Fruit fly (Drosophila melanogaster) whole organism, embryonic: ENCODE measurements around the gene Pmm2.
A peak's percentile ranks its signal among the peaks of the same experiment; 100 is the strongest.

ENCODE experiments used
- ATbp ChIP-seq: fragments of 200-800 bp; sonication (Bioruptor generic); optimal IDR thresholded peaks from 2 replicates; lab custom pipeline; 2017; ENCODE audit warnings: missing biosample characterization, mild to moderate bottlenecking, missing genetic modification characterization, missing genetic modification reagents
- CG10209 ChIP-seq: fragments of 200-800 bp; sonication (Bioruptor generic); optimal IDR thresholded peaks from 3 replicates; lab custom pipeline; 2017; ENCODE audit warnings: missing biosample characterization, mild to moderate bottlenecking, missing genetic modification characterization, missing genetic modification reagents
- CG11085 ChIP-seq: fragments of 200-800 bp; sonication (Bioruptor generic); IDR thresholded peaks from 2 replicates; pipeline ENCODE4 v1.3.6; 2022; ENCODE audit warnings: missing biosample characterization, missing genetic modification characterization
- CG12104 ChIP-seq: fragments of 200-800 bp; sonication (Bioruptor generic); optimal IDR thresholded peaks from 3 replicates; lab custom pipeline; 2016; ENCODE audit warnings: missing biosample characterization, missing genetic modification characterization
- CG13123 ChIP-seq: fragments of 200-800 bp; sonication (Bioruptor generic); optimal IDR thresholded peaks from 2 replicates; lab custom pipeline; 2016; ENCODE audit warnings: missing biosample characterization, missing genetic modification characterization
- CG13624 ChIP-seq: fragments of 200-800 bp; sonication (Bioruptor generic); optimal IDR thresholded peaks from 2 replicates; lab custom pipeline; 2016; ENCODE audit warnings: missing biosample characterization, missing genetic modification characterization
- CG13894 ChIP-seq: fragments of 200-800 bp; sonication (Bioruptor generic); optimal IDR thresholded peaks from 3 replicates; lab custom pipeline; 2018; ENCODE audit warnings: missing biosample characterization, mild to moderate bottlenecking, missing genetic modification characterization, moderate library complexity
- CG15269 ChIP-seq: fragments of 200-800 bp; sonication (Bioruptor generic); optimal IDR thresholded peaks from 2 replicates; lab custom pipeline; 2018; ENCODE audit warnings: missing biosample characterization, mild to moderate bottlenecking, missing genetic modification characterization, moderate library complexity
- CG15514 ChIP-seq: fragments of 200-800 bp; sonication (Bioruptor generic); optimal IDR thresholded peaks from 3 replicates; lab custom pipeline; 2017; ENCODE audit warnings: missing biosample characterization, missing genetic modification characterization, mild to moderate bottlenecking, moderate library complexity, missing genetic modification reagents
- CG15696 ChIP-seq: fragments of 200-800 bp; sonication (Bioruptor generic); optimal IDR thresholded peaks from 2 replicates; lab custom pipeline; 2019; ENCODE audit warnings: missing biosample characterization, mild to moderate bottlenecking, missing genetic modification characterization, moderate library complexity
- CG17385 ChIP-seq: fragments of 200-800 bp; sonication (Bioruptor generic); optimal IDR thresholded peaks from 3 replicates; lab custom pipeline; 2018; ENCODE audit warnings: missing biosample characterization, mild to moderate bottlenecking, missing genetic modification characterization
- CG1792 ChIP-seq: fragments of 200-800 bp; sonication (Bioruptor generic); optimal IDR thresholded peaks from 2 replicates; lab custom pipeline; 2016; ENCODE audit warnings: missing biosample characterization, missing genetic modification characterization
- CG2202 ChIP-seq: fragments of 200-800 bp; sonication (Bioruptor generic); optimal IDR thresholded peaks from 2 replicates; lab custom pipeline; 2018; ENCODE audit warnings: missing biosample characterization, mild to moderate bottlenecking, missing genetic modification characterization
- CG30431 ChIP-seq: fragments of 200-800 bp; sonication (Bioruptor generic); optimal IDR thresholded peaks from 2 replicates; lab custom pipeline; 2017; ENCODE audit warnings: missing biosample characterization, missing genetic modification characterization
- CG33213 ChIP-seq: fragments of 200-800 bp; sonication (Bioruptor generic); optimal IDR thresholded peaks from 3 replicates; lab custom pipeline; 2016; ENCODE audit warnings: missing biosample characterization, missing genetic modification characterization
- CG6854 ChIP-seq: fragments of 200-800 bp; sonication (Bioruptor generic); optimal IDR thresholded peaks from 3 replicates; lab custom pipeline; 2017; ENCODE audit warnings: missing biosample characterization, mild to moderate bottlenecking, missing genetic modification characterization
- CG7928 ChIP-seq: fragments of 200-800 bp; sonication (Bioruptor generic); optimal IDR thresholded peaks from 2 replicates; lab custom pipeline; 2017; ENCODE audit warnings: missing biosample characterization, mild to moderate bottlenecking, missing genetic modification characterization
- CHES-1-like ChIP-seq: fragments of 200-800 bp; sonication (Bioruptor generic); optimal IDR thresholded peaks from 2 replicates; lab custom pipeline; 2016; ENCODE audit warnings: missing biosample characterization, missing genetic modification characterization
- CkIIα-i1 ChIP-seq: fragments of 200-800 bp; sonication (Bioruptor generic); IDR thresholded peaks from 2 replicates; pipeline ENCODE4 v1.3.6; 2022; ENCODE audit warnings: missing biosample characterization, missing genetic modification characterization
- D19A ChIP-seq: fragments of 200-800 bp; optimal IDR thresholded peaks from 3 replicates; lab custom pipeline; 2019; ENCODE audit warnings: missing biosample characterization, mild to moderate bottlenecking, missing genetic modification characterization, moderate library complexity
- Doc3 ChIP-seq: fragments of 200-800 bp; sonication (Bioruptor generic); IDR thresholded peaks from 3 replicates; pipeline ENCODE4 v1.3.6; 2022; ENCODE audit warnings: missing biosample characterization, missing genetic modification characterization; ENCODE audit not compliant: partially characterized antibody
- Dp ChIP-seq: fragments of 200-800 bp; sonication (Bioruptor generic); optimal IDR thresholded peaks from 2 replicates; lab custom pipeline; 2018; ENCODE audit warnings: missing biosample characterization, mild to moderate bottlenecking, missing genetic modification characterization, moderate library complexity
- Hand ChIP-seq: fragments of 200-800 bp; sonication (Bioruptor generic); optimal IDR thresholded peaks from 2 replicates; lab custom pipeline; 2017; ENCODE audit warnings: mild to moderate bottlenecking, missing biosample characterization, missing genetic modification reagents, missing genetic modification characterization
- Hr39 ChIP-seq: fragments of >200 bp; optimal IDR thresholded peaks from 2 replicates; lab custom pipeline; 2017
- Myb ChIP-seq: fragments of 200-800 bp; sonication (Bioruptor generic); optimal IDR thresholded peaks from 2 replicates; lab custom pipeline; 2016; ENCODE audit warnings: missing biosample characterization, missing genetic modification characterization
- Neu2 ChIP-seq: fragments of 200-800 bp; sonication (Bioruptor generic); optimal IDR thresholded peaks from 3 replicates; lab custom pipeline; 2016; ENCODE audit warnings: missing biosample characterization, missing genetic modification characterization, borderline replicate concordance
- Nf-YA ChIP-seq: fragments of 200-800 bp; sonication (Bioruptor generic); IDR thresholded peaks from 2 replicates; pipeline ENCODE4 v1.3.6; 2022; ENCODE audit warnings: missing biosample characterization, missing genetic modification characterization
- Sry-δ ChIP-seq: fragments of 200-800 bp; sonication (Bioruptor generic); optimal IDR thresholded peaks from 2 replicates; lab custom pipeline; 2016; ENCODE audit warnings: missing biosample characterization, missing genetic modification characterization
- Ssrp ChIP-seq: fragments of 200-800 bp; sonication (Bioruptor generic); optimal IDR thresholded peaks from 2 replicates; lab custom pipeline; 2018; ENCODE audit warnings: missing biosample characterization, mild to moderate bottlenecking, missing genetic modification characterization, moderate library complexity
- Usf ChIP-seq: fragments of 200-800 bp; sonication (Bioruptor generic); optimal IDR thresholded peaks from 2 replicates; lab custom pipeline; 2017; ENCODE audit warnings: missing genotype, missing biosample characterization, missing genetic modification characterization
- ase ChIP-seq: fragments of 200-800 bp; sonication (Bioruptor generic); IDR thresholded peaks from 3 replicates; pipeline ENCODE4 v1.3.6; 2022; ENCODE audit warnings: missing biosample characterization, missing genetic modification characterization
- bigmax ChIP-seq: fragments of 200-800 bp; sonication (Bioruptor generic); optimal IDR thresholded peaks from 2 replicates; lab custom pipeline; 2018; ENCODE audit warnings: missing biosample characterization, mild to moderate bottlenecking, missing genetic modification characterization
- btn ChIP-seq: fragments of 200-800 bp; sonication (Bioruptor generic); optimal IDR thresholded peaks from 2 replicates; lab custom pipeline; 2016; ENCODE audit warnings: missing biosample characterization, missing genetic modification characterization
- cad ChIP-seq: fragments of >200 bp; optimal IDR thresholded peaks from 2 replicates; lab custom pipeline; 2017; ENCODE audit warnings: missing biosample characterization, missing genetic modification characterization
- cato ChIP-seq: fragments of 200-800 bp; sonication (Bioruptor generic); optimal IDR thresholded peaks from 2 replicates; lab custom pipeline; 2016; ENCODE audit warnings: missing biosample characterization, missing genetic modification characterization, borderline replicate concordance
- ci ChIP-seq: fragments of 200-800 bp; sonication (Bioruptor generic); IDR thresholded peaks from 3 replicates; pipeline ENCODE4 v1.3.6; 2022; ENCODE audit warnings: missing biosample characterization, missing genetic modification characterization
- da ChIP-seq: fragments of 200-800 bp; sonication (Bioruptor generic); optimal IDR thresholded peaks from 2 replicates; lab custom pipeline; 2016; ENCODE audit warnings: missing biosample characterization, missing genetic modification characterization
- dan ChIP-seq: fragments of 200-800 bp; sonication (Bioruptor generic); IDR thresholded peaks from 2 replicates; pipeline ENCODE4 v1.3.6; 2022; ENCODE audit warnings: missing biosample characterization, missing genetic modification characterization
- gsb-n ChIP-seq: fragments of 200-800 bp; sonication (Bioruptor generic); optimal IDR thresholded peaks from 3 replicates; lab custom pipeline; 2018; ENCODE audit warnings: missing biosample characterization, mild to moderate bottlenecking, missing genetic modification characterization
- kni ChIP-seq: fragments of 200-800 bp; sonication (Bioruptor generic); optimal IDR thresholded peaks from 3 replicates; lab custom pipeline; 2017; ENCODE audit warnings: mild to moderate bottlenecking, missing biosample characterization, missing genetic modification reagents, missing genetic modification characterization
- odd ChIP-seq: fragments of 200-800 bp; sonication (Bioruptor generic); optimal IDR thresholded peaks from 2 replicates; lab custom pipeline; 2017; ENCODE audit warnings: missing biosample characterization, mild to moderate bottlenecking, missing genetic modification characterization
- onecut ChIP-seq: fragments of 200-800 bp; sonication (Bioruptor generic); IDR thresholded peaks from 2 replicates; pipeline ENCODE4 v1.3.6; 2022; ENCODE audit warnings: missing biosample characterization, missing genetic modification characterization
- otp ChIP-seq: fragments of 200-800 bp; sonication (Bioruptor generic); IDR thresholded peaks from 3 replicates; pipeline ENCODE4, ENCODE4 v1.3.6; 2022; ENCODE audit warnings: missing biosample characterization, missing genetic modification characterization
- pho ChIP-seq: fragments of 200-800 bp; sonication (Bioruptor generic); optimal IDR thresholded peaks from 2 replicates; lab custom pipeline; 2016; ENCODE audit warnings: missing biosample characterization, missing genetic modification characterization
- prd ChIP-seq, 3 experiments: fragments of >200 bp in 2 of 3; fragments of 200-800 bp in 1 of 3; sonication (Bioruptor generic) in 1 of 3; optimal IDR thresholded peaks in 2 of 3; IDR thresholded peaks in 1 of 3; 2 replicates in 2 of 3; 3 replicates in 1 of 3; pipeline versions ENCODE4 v1.3.6 to Lab custom; 2017 to 2022; ENCODE audit warnings: missing biosample characterization in 1 of 3, missing genetic modification characterization in 1 of 3
- psq ChIP-seq: fragments of 200-800 bp; sonication (Bioruptor generic); optimal IDR thresholded peaks from 2 replicates; lab custom pipeline; 2017; ENCODE audit warnings: missing biosample characterization, missing genetic modification characterization
- so ChIP-seq: fragments of 200-800 bp; sonication (Bioruptor generic); IDR thresholded peaks from 3 replicates; pipeline ENCODE4 v1.3.6; 2022; ENCODE audit warnings: missing biosample characterization, missing genetic modification characterization
- stc ChIP-seq: fragments of 200-800 bp; sonication (Bioruptor generic); IDR thresholded peaks from 2 replicates; pipeline ENCODE4 v1.3.6; 2022; ENCODE audit warnings: missing biosample characterization, missing genetic modification characterization
- unpg ChIP-seq: fragments of 200-800 bp; sonication (Bioruptor generic); optimal IDR thresholded peaks from 3 replicates; lab custom pipeline; 2018; ENCODE audit warnings: missing biosample characterization, mild to moderate bottlenecking, missing genetic modification characterization, moderate library complexity
- wor ChIP-seq: fragments of 200-800 bp; sonication (Bioruptor generic); IDR thresholded peaks from 2 replicates; pipeline ENCODE4 v1.3.6; 2022; ENCODE audit warnings: missing biosample characterization, missing genetic modification characterization
- yki ChIP-seq: fragments of >200 bp; optimal IDR thresholded peaks from 3 replicates; lab custom pipeline; 2018

Pmm2 gene

dm6 chr3L:12514762-12515215 lies 19.6 kb upstream of the Pmm2 start, which contains the start of the genes sti and tral (continued):
- TF ChIP-seq dan (GFP tag; lab: Robert Waterston, UW): no peak
- TF ChIP-seq Neu2 (GFP tag; lab: Kevin White, UChicago): peak; percentile 69
- TF ChIP-seq psq (GFP tag; lab: Kevin White, UChicago): peak; percentile 74
- peak; percentile 46 for TF ChIP-seq onecut (GFP tag; lab: Robert Waterston, UW)
- TF ChIP-seq CG33213 (GFP tag; lab: Kevin White, UChicago): peak; percentile 89
- peak; percentile 64 for TF ChIP-seq stc (GFP tag; lab: Robert Waterston, UW)
- TF ChIP-seq Myb (GFP tag; lab: Kevin White, UChicago): peak; percentile 93
- peak; percentile 88 for TF ChIP-seq CG13123 (GFP tag; lab: Kevin White, UChicago)
- peak; percentile 74 for TF ChIP-seq btn (GFP tag; lab: Kevin White, UChicago)
- peak; percentile 55 for TF ChIP-seq Hr39
- TF ChIP-seq ATbp (GFP tag; lab: Kevin White, UChicago): peak; percentile 60
- TF ChIP-seq Sry-δ (GFP tag; lab: Kevin White, UChicago): peak; percentile 79
- TF ChIP-seq CkIIα-i1 (GFP tag; lab: Robert Waterston, UW): no peak
- no peak for TF ChIP-seq gsb-n (tag; lab: Kevin White, UChicago)
- TF ChIP-seq ase: peak; percentile 78
- peak; percentile 95 for TF ChIP-seq pho (GFP tag; lab: Kevin White, UChicago)
- peak; percentile 77; the same call in 1 of the 3 replicates for TF ChIP-seq otp (GFP tag; lab: Robert Waterston, UW)
- TF ChIP-seq kni: peak; percentile 83
- peak; percentile 84 for TF ChIP-seq CG10209
- peak; percentile 91 for TF ChIP-seq da
- peak; percentile 80 for TF ChIP-seq CG17385 (GFP tag; lab: Kevin White, UChicago)
- peak; percentile 96 for TF ChIP-seq CG13624 (GFP tag; lab: Kevin White, UChicago)
- peak; percentile 80 for TF ChIP-seq CG12104 (GFP tag; lab: Kevin White, UChicago)
- TF ChIP-seq Dp (GFP tag; lab: Kevin White, UChicago): peak; percentile 96
- TF ChIP-seq wor (GFP tag; lab: Robert Waterston, UW): peak; percentile 65
- peak; percentile 81 for TF ChIP-seq CG11085 (GFP tag; lab: Robert Waterston, UW)
- TF ChIP-seq CG30431 (GFP tag; lab: Kevin White, UChicago): peak; percentile 83
- peak; percentile 68; the same call in 2 of the 3 replicates for TF ChIP-seq so (GFP tag; lab: Robert Waterston, UW)
- TF ChIP-seq CG15696: peak; percentile 79
- TF ChIP-seq ci: peak; percentile 89
- TF ChIP-seq Hand (GFP tag; lab: Kevin White, UChicago): peak; percentile 56
- peak; percentile 55 for TF ChIP-seq Usf (GFP tag; lab: Kevin White, UChicago)
- peak; percentile 57; the same call in 1 of the 2 replicates for TF ChIP-seq Nf-YA
- peak; percentile 84 for TF ChIP-seq CG1792 (GFP tag; lab: Kevin White, UChicago)
- peak; percentile 72 for TF ChIP-seq CG2202 (tag; lab: Kevin White, UChicago)
- peak; percentile 80 for TF ChIP-seq CG15269
- peak; percentile 93 for TF ChIP-seq CG15514
- TF ChIP-seq CG7928 (GFP tag; lab: Kevin White, UChicago): peak; percentile 100
- TF ChIP-seq cad (GFP tag; lab: Kevin White, UChicago): no peak
- TF ChIP-seq D19A: peak; percentile 47
- no peak for TF ChIP-seq yki (lab: Kevin White, UChicago)
- peak; percentile 78 for TF ChIP-seq Ssrp (tag; lab: Kevin White, UChicago)
- peak; percentile 81 for TF ChIP-seq unpg
- TF ChIP-seq bigmax (GFP tag; lab: Kevin White, UChicago): no peak
- TF ChIP-seq CG13894 (tag; lab: Kevin White, UChicago): peak; percentile 88
- TF ChIP-seq odd: peak; percentile 59
- peak; percentile 96 for TF ChIP-seq CHES-1-like (GFP tag; lab: Kevin White, UChicago)
- TF ChIP-seq CG6854: peak; percentile 58
- TF ChIP-seq cato (GFP tag; lab: Kevin White, UChicago): peak; percentile 89
- no peak for TF ChIP-seq Doc3
- TF ChIP-seq prd (optimal IDR thresholded peaks at IDR 0.05; lab: Kevin White, UChicago): no peak
- peak; percentile 89 for TF ChIP-seq prd (GFP tag; IDR thresholded peaks at IDR 0.05; lab: Robert Waterston, UW)
